Fruit fly (Drosophila melanogaster) whole organism, adult: Measurements from ENCODE around the gene CG10375.
A peak's percentile ranks its signal among the peaks of the same experiment; 100 is the strongest.

Source experiments
- CG11617 ChIP-seq: fragments of 200-800 bp; sonication (Bioruptor generic); optimal IDR thresholded peaks from 2 replicates; lab custom pipeline; 2017; ENCODE audit warnings: mild to moderate bottlenecking, missing biosample characterization, missing genetic modification reagents, missing genetic modification characterization
- CG12768 ChIP-seq: fragments of 200-800 bp; sonication (Bioruptor generic); optimal IDR thresholded peaks from 2 replicates; lab custom pipeline; 2017; ENCODE audit warnings: missing biosample characterization, missing genetic modification characterization, mild to moderate bottlenecking, moderate library complexity, missing genetic modification reagents
- CG14711 ChIP-seq: fragments of 200-800 bp; sonication (Bioruptor generic); optimal IDR thresholded peaks from 2 replicates; lab custom pipeline; 2018; ENCODE audit warnings: missing biosample characterization, mild to moderate bottlenecking, missing genetic modification characterization, moderate library complexity
- CG1620 ChIP-seq: fragments of 200-800 bp; sonication (Bioruptor generic); optimal IDR thresholded peaks from 2 replicates; lab custom pipeline; 2016; ENCODE audit warnings: missing biosample characterization, missing genetic modification characterization
- CG33017 ChIP-seq: fragments of 200-800 bp; sonication (Bioruptor generic); optimal IDR thresholded peaks from 2 replicates; lab custom pipeline; 2018; ENCODE audit warnings: missing biosample characterization, mild to moderate bottlenecking, missing genetic modification characterization, moderate library complexity
- CG5204 ChIP-seq: fragments of 200-800 bp; sonication (Bioruptor generic); optimal IDR thresholded peaks from 2 replicates; lab custom pipeline; 2016; ENCODE audit warnings: missing biosample characterization, missing genetic modification characterization
- CG7045 ChIP-seq: fragments of 200-800 bp; sonication (Bioruptor generic); optimal IDR thresholded peaks from 2 replicates; lab custom pipeline; 2017; ENCODE audit warnings: missing biosample characterization, mild to moderate bottlenecking, missing genetic modification characterization
- CG7101 ChIP-seq: fragments of 200-800 bp; sonication (Bioruptor generic); optimal IDR thresholded peaks from 2 replicates; lab custom pipeline; 2018; ENCODE audit warnings: missing biosample characterization, mild to moderate bottlenecking, missing genetic modification characterization, moderate library complexity
- Clk ChIP-seq: fragments of 200-800 bp; sonication (Bioruptor generic); optimal IDR thresholded peaks from 2 replicates; lab custom pipeline; 2017; ENCODE audit warnings: missing biosample characterization, missing genetic modification characterization
- Crg-1 ChIP-seq: fragments of 200-800 bp; sonication (Bioruptor generic); optimal IDR thresholded peaks from 2 replicates; lab custom pipeline; 2016; ENCODE audit warnings: missing biosample characterization, missing genetic modification characterization
- Hr96 ChIP-seq: fragments of 200-800 bp; sonication (Bioruptor generic); optimal IDR thresholded peaks from 2 replicates; lab custom pipeline; 2016; ENCODE audit warnings: missing biosample characterization, missing genetic modification characterization
- Mnt ChIP-seq: fragments of 200-800 bp; sonication (Bioruptor generic); optimal IDR thresholded peaks from 2 replicates; lab custom pipeline; 2016; ENCODE audit warnings: missing biosample characterization, mild to moderate bottlenecking, missing genetic modification characterization
- bab1 ChIP-seq: fragments of 200-800 bp; sonication (Bioruptor generic); optimal IDR thresholded peaks from 3 replicates; lab custom pipeline; 2019; ENCODE audit warnings: missing biosample characterization, mild to moderate bottlenecking, missing genetic modification characterization, moderate library complexity
- cic ChIP-seq: fragments of 200-800 bp; sonication (Bioruptor generic); optimal IDR thresholded peaks from 2 replicates; lab custom pipeline; 2017; ENCODE audit warnings: missing biosample characterization, mild to moderate bottlenecking, missing genetic modification characterization, moderate library complexity
- cnc ChIP-seq, 2 experiments: fragments of >200 bp; optimal IDR thresholded peaks; 2 replicates each; lab custom pipeline; 2017
- kay ChIP-seq: fragments of 200-800 bp; sonication (Bioruptor generic); peaks from one replicate; lab custom pipeline; 2016; ENCODE audit warnings: missing biosample characterization, missing genetic modification characterization, borderline replicate concordance
- ovo ChIP-seq: fragments of 200-800 bp; sonication (Bioruptor generic); optimal IDR thresholded peaks from 2 replicates; lab custom pipeline; 2016; ENCODE audit warnings: missing biosample characterization, missing genetic modification characterization
- pad ChIP-seq: fragments of 200-800 bp; sonication (Bioruptor generic); optimal IDR thresholded peaks from 3 replicates; lab custom pipeline; 2017; ENCODE audit warnings: missing biosample characterization, missing genetic modification characterization, mild to moderate bottlenecking, moderate library complexity, missing genetic modification reagents
- tj ChIP-seq: fragments of 200-800 bp; sonication (Bioruptor generic); optimal IDR thresholded peaks from 3 replicates; lab custom pipeline; 2017; ENCODE audit warnings: missing biosample characterization, mild to moderate bottlenecking, missing genetic modification characterization, moderate library complexity
- toe ChIP-seq: fragments of 200-800 bp; sonication (Bioruptor generic); optimal IDR thresholded peaks from 2 replicates; lab custom pipeline; 2016; ENCODE audit warnings: missing biosample characterization, missing genetic modification characterization

CG10375 gene

DNA sequence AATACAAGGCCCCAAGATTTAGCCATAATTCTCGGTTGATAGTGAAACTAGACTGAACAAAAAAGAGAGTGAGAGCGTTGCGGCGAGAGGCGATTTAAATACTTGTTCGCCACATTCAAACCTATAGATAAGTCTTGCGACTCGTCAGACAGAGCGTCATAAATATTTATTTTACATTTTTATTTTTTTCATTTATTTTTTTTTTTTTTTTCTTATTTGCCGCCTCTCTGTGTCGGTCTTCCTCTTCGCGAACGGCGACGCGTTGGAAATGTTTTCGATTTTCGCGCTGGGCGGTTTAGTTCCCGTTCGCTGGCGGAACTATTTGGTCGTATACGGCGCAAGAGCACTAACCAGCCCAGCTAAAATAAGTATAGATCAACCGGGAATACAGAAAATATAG lies 39.4 kb upstream of the CG10375 start:
- no peak for TF ChIP-seq cnc (optimal IDR thresholded peaks at IDR 0.05; lab: Kevin White, UChicago)
- no peak for TF ChIP-seq CG1620 (GFP tag; lab: Kevin White, UChicago)
- TF ChIP-seq Crg-1 (GFP tag; lab: Kevin White, UChicago): no peak
- peak; percentile 24 for TF ChIP-seq ovo (GFP tag; lab: Kevin White, UChicago)
- peak; percentile 85 for TF ChIP-seq cic (GFP tag; lab: Kevin White, UChicago)
- TF ChIP-seq CG7045 (GFP tag; lab: Kevin White, UChicago): no peak
- TF ChIP-seq CG12768: peak; percentile 79
- TF ChIP-seq CG11617 (GFP tag; lab: Kevin White, UChicago): no peak
- TF ChIP-seq bab1: no peak
- peak; percentile 96 for TF ChIP-seq kay
- peak; percentile 16 for TF ChIP-seq CG5204 (GFP tag; lab: Kevin White, UChicago)
- TF ChIP-seq tj (GFP tag; lab: Kevin White, UChicago): peak; percentile 22
- no peak for TF ChIP-seq CG14711 (tag; lab: Kevin White, UChicago)
- peak; percentile 62 for TF ChIP-seq Mnt (GFP tag; lab: Kevin White, UChicago)
- no peak for TF ChIP-seq Clk (GFP tag; lab: Kevin White, UChicago)
- no peak for TF ChIP-seq pad (GFP tag; lab: Kevin White, UChicago)
- peak; percentile 26 for TF ChIP-seq CG7101 (tag; lab: Kevin White, UChicago)
- TF ChIP-seq Hr96: no peak
- peak; percentile 53 for TF ChIP-seq CG33017
- TF ChIP-seq toe (GFP tag; lab: Kevin White, UChicago): no peak

DNA sequence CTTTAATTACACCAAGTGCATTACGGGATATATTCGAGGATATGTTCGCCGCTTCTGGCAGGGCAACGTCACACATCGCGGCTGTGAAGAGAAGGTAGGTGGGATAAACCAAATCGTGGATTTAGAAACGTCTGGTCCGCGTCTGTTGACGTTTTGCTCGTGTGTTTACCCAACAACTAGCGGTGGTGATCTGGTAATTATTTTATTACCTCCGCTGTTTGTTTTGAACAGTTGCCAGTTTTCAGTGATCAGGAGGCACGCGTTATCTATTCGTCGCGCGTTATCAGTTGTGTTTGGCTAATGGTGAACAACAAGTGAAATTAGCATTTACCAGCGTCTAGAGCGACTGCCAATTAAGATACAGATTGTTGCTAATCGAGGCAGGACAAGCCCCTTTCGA lies 38.4 kb upstream of the CG10375 start:
- TF ChIP-seq toe (GFP tag; lab: Kevin White, UChicago) (peak; percentile 7), bab1 (no peak), CG11617 (GFP tag; lab: Kevin White, UChicago) (peak; percentile 37), CG33017 (peak; percentile 82), tj (GFP tag; lab: Kevin White, UChicago) (no peak), pad (GFP tag; lab: Kevin White, UChicago) (peak; percentile 42), CG7101 (tag; lab: Kevin White, UChicago) (peak; percentile 71), CG14711 (tag; lab: Kevin White, UChicago) (peak; percentile 37), Mnt (GFP tag; lab: Kevin White, UChicago) (peak; percentile 61), CG5204 (GFP tag; lab: Kevin White, UChicago) (no peak), Clk (GFP tag; lab: Kevin White, UChicago) (peak; percentile 23), Crg-1 (GFP tag; lab: Kevin White, UChicago) (peak; percentile 77), ovo (GFP tag; lab: Kevin White, UChicago) (peak; percentile 65), CG12768 (peak; percentile 77), cnc (optimal IDR thresholded peaks at IDR 0.05; lab: Kevin White, UChicago) (no peak), CG1620 (GFP tag; lab: Kevin White, UChicago) (no peak), Hr96 (no peak), kay (peak; percentile 57), cic (GFP tag; lab: Kevin White, UChicago) (peak; percentile 91), CG7045 (GFP tag; lab: Kevin White, UChicago) (peak; percentile 74)

- TF ChIP-seq Clk (GFP tag; lab: Kevin White, UChicago): no peak
- peak; percentile 13 for TF ChIP-seq CG11617 (GFP tag; lab: Kevin White, UChicago)
- peak; percentile 10 for TF ChIP-seq CG7045 (GFP tag; lab: Kevin White, UChicago)
- peak; percentile 18 for TF ChIP-seq kay
- peak; percentile 28 for TF ChIP-seq tj (GFP tag; lab: Kevin White, UChicago)
- TF ChIP-seq pad (GFP tag; lab: Kevin White, UChicago): peak; percentile 12
- TF ChIP-seq CG7101 (tag; lab: Kevin White, UChicago): no peak
- TF ChIP-seq cic (GFP tag; lab: Kevin White, UChicago): peak; percentile 82
- peak; percentile 87 for TF ChIP-seq CG12768
- peak; percentile 33 for TF ChIP-seq bab1
- TF ChIP-seq CG1620 (GFP tag; lab: Kevin White, UChicago): no peak
- TF ChIP-seq CG33017: peak; percentile 36
- no peak for TF ChIP-seq Hr96
- no peak for TF ChIP-seq toe (GFP tag; lab: Kevin White, UChicago)
- no peak for TF ChIP-seq cnc (optimal IDR thresholded peaks at IDR 0.05; lab: Kevin White, UChicago)
- no peak for TF ChIP-seq CG14711 (tag; lab: Kevin White, UChicago)
- no peak for TF ChIP-seq Crg-1 (GFP tag; lab: Kevin White, UChicago)
- no peak for TF ChIP-seq ovo (GFP tag; lab: Kevin White, UChicago)
- TF ChIP-seq Mnt (GFP tag; lab: Kevin White, UChicago): peak; percentile 5
- no peak for TF ChIP-seq CG5204 (GFP tag; lab: Kevin White, UChicago)
These were observed 37.7 kb upstream of the CG10375 start for dm6 chr3R:23729632-23730471.

DNA sequence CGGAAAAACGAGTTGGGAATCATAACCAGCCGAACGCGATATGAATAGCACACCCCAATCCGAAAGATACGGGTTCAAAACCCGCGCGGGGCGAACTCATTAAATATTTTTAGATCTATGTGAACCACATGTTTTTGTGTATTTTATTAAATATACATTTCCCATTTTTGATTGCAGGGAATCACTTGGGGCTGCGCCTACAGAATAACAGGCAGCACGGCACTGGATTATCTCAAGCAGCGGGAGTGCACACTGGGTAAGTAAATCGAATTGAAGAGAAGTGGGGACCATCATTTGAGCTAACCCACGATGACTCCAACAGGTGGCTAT lies 37.1 kb upstream of the CG10375 start:
- TF ChIP-seq CG1620 (GFP tag; lab: Kevin White, UChicago): no peak
- TF ChIP-seq tj (GFP tag; lab: Kevin White, UChicago): no peak
- no peak for TF ChIP-seq bab1
- no peak for TF ChIP-seq CG7045 (GFP tag; lab: Kevin White, UChicago)
- TF ChIP-seq CG11617 (GFP tag; lab: Kevin White, UChicago): no peak
- TF ChIP-seq CG14711 (tag; lab: Kevin White, UChicago): no peak
- no peak for TF ChIP-seq Crg-1 (GFP tag; lab: Kevin White, UChicago)
- TF ChIP-seq CG12768: no peak
- TF ChIP-seq CG5204 (GFP tag; lab: Kevin White, UChicago): no peak
- no peak for TF ChIP-seq pad (GFP tag; lab: Kevin White, UChicago)
- no peak for TF ChIP-seq cic (GFP tag; lab: Kevin White, UChicago)
- no peak for TF ChIP-seq kay
- no peak for TF ChIP-seq Mnt (GFP tag; lab: Kevin White, UChicago)
- TF ChIP-seq Hr96: no peak
- no peak for TF ChIP-seq Clk (GFP tag; lab: Kevin White, UChicago)
- no peak for TF ChIP-seq cnc (optimal IDR thresholded peaks at IDR 0.05; lab: Kevin White, UChicago)
- no peak for TF ChIP-seq CG33017
- TF ChIP-seq CG7101 (tag; lab: Kevin White, UChicago): no peak
- TF ChIP-seq toe (GFP tag; lab: Kevin White, UChicago): no peak
- TF ChIP-seq ovo (GFP tag; lab: Kevin White, UChicago): no peak
